Fruit fly (Drosophila melanogaster) whole organism, embryonic: ENCODE results near the gene Tbc1d22.

Source experiments
- Aef1 ChIP-seq: fragments of 200-800 bp; sonication (Bioruptor generic); IDR thresholded peaks from 3 replicates; pipeline ENCODE4 v1.3.6; 2022; ENCODE audit warnings: missing biosample characterization, missing genetic modification characterization
- Antp ChIP-seq: fragments of 200-800 bp; sonication (Bioruptor generic); optimal IDR thresholded peaks from 3 replicates; lab custom pipeline; 2016; ENCODE audit warnings: missing biosample characterization, missing genetic modification characterization
- B-H2 ChIP-seq: fragments of 200-800 bp; sonication (Bioruptor generic); optimal IDR thresholded peaks from 2 replicates; lab custom pipeline; 2018; ENCODE audit warnings: missing biosample characterization, mild to moderate bottlenecking, missing genetic modification characterization
- BEAF-32 ChIP-seq: fragments of 200-800 bp; sonication (Bioruptor generic); optimal IDR thresholded peaks from 3 replicates; lab custom pipeline; 2017; ENCODE audit warnings: missing biosample characterization, missing genetic modification characterization, mild to moderate bottlenecking, moderate library complexity, missing genetic modification reagents
- CG10267 ChIP-seq: fragments of 200-800 bp; sonication (Bioruptor generic); optimal IDR thresholded peaks from 2 replicates; lab custom pipeline; 2018; ENCODE audit warnings: missing biosample characterization, mild to moderate bottlenecking, missing genetic modification characterization, moderate library complexity
- CG13296 ChIP-seq: fragments of 200-800 bp; sonication (Bioruptor generic); optimal IDR thresholded peaks from 3 replicates; lab custom pipeline; 2018; ENCODE audit warnings: missing biosample characterization, mild to moderate bottlenecking, missing genetic modification characterization
- CG13424 ChIP-seq: fragments of 200-800 bp; sonication (Bioruptor generic); optimal IDR thresholded peaks from 2 replicates; lab custom pipeline; 2019; ENCODE audit warnings: missing biosample characterization, mild to moderate bottlenecking, missing genetic modification characterization, moderate library complexity
- CG14441 ChIP-seq: fragments of 200-800 bp; sonication (Bioruptor generic); IDR thresholded peaks from 2 replicates; pipeline ENCODE4 v1.3.6; 2022; ENCODE audit warnings: missing biosample characterization, missing genetic modification characterization
- CG14965 ChIP-seq: fragments of 200-800 bp; sonication (Bioruptor generic); optimal IDR thresholded peaks from 2 replicates; lab custom pipeline; 2016; ENCODE audit warnings: missing biosample characterization, missing genetic modification characterization, borderline replicate concordance
- CG15479 ChIP-seq: fragments of 200-800 bp; sonication (Bioruptor generic); optimal IDR thresholded peaks from 3 replicates; lab custom pipeline; 2019; ENCODE audit warnings: missing biosample characterization, mild to moderate bottlenecking, missing genetic modification characterization, moderate library complexity
- CG1603 ChIP-seq: fragments of 200-800 bp; sonication (Bioruptor generic); optimal IDR thresholded peaks from 2 replicates; lab custom pipeline; 2019; ENCODE audit warnings: missing biosample characterization, mild to moderate bottlenecking, missing genetic modification characterization, moderate library complexity
- CG17361 ChIP-seq: fragments of 200-800 bp; sonication (Bioruptor generic); IDR thresholded peaks from 3 replicates; pipeline ENCODE4 v1.3.6; 2022; ENCODE audit warnings: missing biosample characterization, missing genetic modification characterization
- CG18619 ChIP-seq: fragments of 200-800 bp; sonication (Bioruptor generic); optimal IDR thresholded peaks from 3 replicates; lab custom pipeline; 2017; ENCODE audit warnings: missing biosample characterization, mild to moderate bottlenecking, missing genetic modification characterization
- CG32532 ChIP-seq: fragments of 200-800 bp; sonication (Bioruptor generic); IDR thresholded peaks from 2 replicates; pipeline ENCODE4 v1.3.6; 2022; ENCODE audit warnings: missing biosample characterization, missing genetic modification characterization
- CG4820 ChIP-seq: fragments of 200-800 bp; sonication (Bioruptor generic); optimal IDR thresholded peaks from 3 replicates; lab custom pipeline; 2016; ENCODE audit warnings: missing biosample characterization, missing genetic modification characterization
- CG5245 ChIP-seq: fragments of 200-800 bp; sonication (Bioruptor generic); optimal IDR thresholded peaks from 3 replicates; lab custom pipeline; 2016; ENCODE audit warnings: missing biosample characterization, missing genetic modification characterization
- CG7786 ChIP-seq: fragments of 200-800 bp; sonication (Bioruptor generic); optimal IDR thresholded peaks from 2 replicates; lab custom pipeline; 2016; ENCODE audit warnings: missing biosample characterization, missing genetic modification characterization
- CG9609 ChIP-seq: fragments of 200-800 bp; sonication (Bioruptor generic); optimal IDR thresholded peaks from 3 replicates; lab custom pipeline; 2016; ENCODE audit warnings: missing biosample characterization, missing genetic modification characterization
- Chrac-16 ChIP-seq: fragments of 200-800 bp; sonication (Bioruptor generic); optimal IDR thresholded peaks from 3 replicates; lab custom pipeline; 2016; ENCODE audit warnings: missing biosample characterization, missing genetic modification characterization
- D19B ChIP-seq: fragments of 200-800 bp; sonication (Bioruptor generic); optimal IDR thresholded peaks from 2 replicates; lab custom pipeline; 2017; ENCODE audit warnings: missing biosample characterization, mild to moderate bottlenecking, missing genetic modification characterization
- Dll ChIP-seq: fragments of 200-800 bp; sonication (Bioruptor generic); IDR thresholded peaks from 4 replicates; pipeline ENCODE4 v1.3.6; 2022; ENCODE audit warnings: missing biosample characterization, missing genetic modification characterization; ENCODE audit not compliant: partially characterized antibody
- ERR ChIP-seq: fragments of 200-800 bp; sonication (Bioruptor generic); optimal IDR thresholded peaks from 2 replicates; lab custom pipeline; 2016; ENCODE audit warnings: missing biosample characterization, missing genetic modification characterization
- HHEX ChIP-seq: fragments of 200-800 bp; sonication (Bioruptor generic); optimal IDR thresholded peaks from 3 replicates; lab custom pipeline; 2017; ENCODE audit warnings: missing biosample characterization, mild to moderate bottlenecking, missing genetic modification characterization, missing genetic modification reagents
- HLHmδ ChIP-seq: fragments of 200-800 bp; sonication (Bioruptor generic); optimal IDR thresholded peaks from 2 replicates; lab custom pipeline; 2018; ENCODE audit warnings: missing biosample characterization, mild to moderate bottlenecking, missing genetic modification characterization, moderate library complexity
- Lhr ChIP-seq: fragments of 200-800 bp; sonication (Bioruptor generic); optimal IDR thresholded peaks from 3 replicates; lab custom pipeline; 2017; ENCODE audit warnings: mild to moderate bottlenecking, missing biosample characterization, missing genetic modification reagents, missing genetic modification characterization
- MTF-1 ChIP-seq: fragments of 200-800 bp; sonication (Bioruptor generic); optimal IDR thresholded peaks from 2 replicates; lab custom pipeline; 2018; ENCODE audit warnings: missing biosample characterization, mild to moderate bottlenecking, missing genetic modification characterization, borderline replicate concordance
- Mad ChIP-seq: fragments of 200-800 bp; sonication (Bioruptor generic); optimal IDR thresholded peaks from 2 replicates; lab custom pipeline; 2016; ENCODE audit warnings: missing biosample characterization, missing genetic modification characterization
- Meics ChIP-seq: fragments of 200-800 bp; sonication (Bioruptor generic); optimal IDR thresholded peaks from 2 replicates; lab custom pipeline; 2017; ENCODE audit warnings: missing biosample characterization, mild to moderate bottlenecking, missing genetic modification characterization
- Mrtf ChIP-seq: fragments of 200-800 bp; sonication (Bioruptor generic); IDR thresholded peaks from 3 replicates; pipeline ENCODE4 v1.3.6; 2022; ENCODE audit warnings: missing biosample characterization, missing genetic modification characterization
- Usf ChIP-seq: fragments of 200-800 bp; sonication (Bioruptor generic); optimal IDR thresholded peaks from 2 replicates; lab custom pipeline; 2017; ENCODE audit warnings: missing genotype, missing biosample characterization, missing genetic modification characterization
- Xbp1 ChIP-seq: fragments of 200-800 bp; sonication (Bioruptor generic); optimal IDR thresholded peaks from 3 replicates; lab custom pipeline; 2016; ENCODE audit warnings: missing biosample characterization, mild to moderate bottlenecking, missing genetic modification characterization
- ab ChIP-seq: fragments of 200-800 bp; sonication (Bioruptor generic); optimal IDR thresholded peaks from 2 replicates; lab custom pipeline; 2016; ENCODE audit warnings: missing biosample characterization, missing genetic modification characterization
- az2 ChIP-seq: fragments of 200-800 bp; sonication (Bioruptor generic); optimal IDR thresholded peaks from 3 replicates; lab custom pipeline; 2016; ENCODE audit warnings: missing biosample characterization, missing genetic modification characterization
- bigmax ChIP-seq: fragments of 200-800 bp; sonication (Bioruptor generic); optimal IDR thresholded peaks from 2 replicates; lab custom pipeline; 2018; ENCODE audit warnings: missing biosample characterization, mild to moderate bottlenecking, missing genetic modification characterization
- bowl ChIP-seq: fragments of 200-800 bp; sonication (Bioruptor generic); IDR thresholded peaks from 2 replicates; pipeline ENCODE4 v1.3.6; 2022; ENCODE audit warnings: missing biosample characterization, missing genetic modification characterization
- br ChIP-seq: fragments of >200 bp; optimal IDR thresholded peaks from 2 replicates; lab custom pipeline; 2017
- chif ChIP-seq, 2 experiments: fragments of 200-800 bp; sonication (Bioruptor generic); optimal IDR thresholded peaks; 3 replicates each; lab custom pipeline; 2016; ENCODE audit warnings: missing biosample characterization in 2 of 2, missing genetic modification characterization in 2 of 2
- corto ChIP-seq: fragments of 200-800 bp; sonication (Bioruptor generic); optimal IDR thresholded peaks from 2 replicates; lab custom pipeline; 2016; ENCODE audit warnings: missing biosample characterization, mild to moderate bottlenecking, missing genetic modification characterization, moderate library complexity
- da ChIP-seq: fragments of 200-800 bp; sonication (Bioruptor generic); optimal IDR thresholded peaks from 2 replicates; lab custom pipeline; 2016; ENCODE audit warnings: missing biosample characterization, missing genetic modification characterization
- dysf ChIP-seq: fragments of 200-800 bp; sonication (Bioruptor generic); IDR thresholded peaks from 3 replicates; pipeline ENCODE4 v1.3.6; 2022; ENCODE audit warnings: missing biosample characterization, missing genetic modification characterization
- jing ChIP-seq: fragments of 200-800 bp; sonication (Bioruptor generic); optimal IDR thresholded peaks from 2 replicates; lab custom pipeline; 2018; ENCODE audit warnings: missing biosample characterization, mild to moderate bottlenecking, missing genetic modification characterization
- kay ChIP-seq: fragments of 200-800 bp; sonication (Bioruptor generic); optimal IDR thresholded peaks from 2 replicates; lab custom pipeline; 2016; ENCODE audit warnings: missing biosample characterization, missing genetic modification characterization
- mld ChIP-seq: fragments of 200-800 bp; sonication (Bioruptor generic); IDR thresholded peaks from 3 replicates; pipeline ENCODE4 v1.3.6; 2022; ENCODE audit warnings: missing biosample characterization, missing genetic modification characterization; ENCODE audit not compliant: partially characterized antibody
- nmo ChIP-seq: fragments of 200-800 bp; sonication (Bioruptor generic); optimal IDR thresholded peaks from 2 replicates; lab custom pipeline; 2018; ENCODE audit warnings: missing biosample characterization, mild to moderate bottlenecking, missing genetic modification characterization, moderate library complexity
- psq ChIP-seq: fragments of 200-800 bp; sonication (Bioruptor generic); optimal IDR thresholded peaks from 2 replicates; lab custom pipeline; 2017; ENCODE audit warnings: missing biosample characterization, missing genetic modification characterization
- shn ChIP-seq: fragments of 200-800 bp; sonication (Bioruptor generic); optimal IDR thresholded peaks from 3 replicates; lab custom pipeline; 2016; ENCODE audit warnings: missing biosample characterization, missing genetic modification characterization
- tin ChIP-seq: fragments of 200-800 bp; sonication (Bioruptor generic); optimal IDR thresholded peaks from 3 replicates; lab custom pipeline; 2016; ENCODE audit warnings: missing biosample characterization, missing genetic modification characterization
- tio ChIP-seq: fragments of 200-800 bp; sonication (Bioruptor generic); optimal IDR thresholded peaks from 2 replicates; lab custom pipeline; 2017; ENCODE audit warnings: missing biosample characterization, missing genetic modification characterization, inconsistent platforms
- vnd ChIP-seq: fragments of 200-800 bp; sonication (Bioruptor generic); IDR thresholded peaks from 3 replicates; pipeline ENCODE4 v1.3.6; 2022; ENCODE audit warnings: missing biosample characterization, missing genetic modification characterization; ENCODE audit not compliant: partially characterized antibody
- zf30C ChIP-seq: fragments of 200-800 bp; sonication (Bioruptor generic); optimal IDR thresholded peaks from 3 replicates; lab custom pipeline; 2018; ENCODE audit warnings: missing biosample characterization, mild to moderate bottlenecking, missing genetic modification characterization

The Tbc1d22 gene

dm6 chr3R:21127352-21127985, 25.5 kb downstream of the Tbc1d22 start, which contains the start of the genes slmb and CG5793 (continued):
- TF ChIP-seq CG1603 (tag; lab: Kevin White, UChicago): peak; percentile 82
- TF ChIP-seq CG10267 (tag; lab: Kevin White, UChicago): peak; percentile 94
- peak; percentile 69 for TF ChIP-seq Dll
- peak; percentile 23; the same call in 1 of the 3 replicates for TF ChIP-seq CG17361 (GFP tag; lab: Robert Waterston, UW)
- peak; percentile 1 for TF ChIP-seq ab
- peak; percentile 73 for TF ChIP-seq kay (GFP tag; lab: Kevin White, UChicago)
- TF ChIP-seq bigmax: peak; percentile 46
- TF ChIP-seq CG13424 (tag; lab: Kevin White, UChicago): peak; percentile 30
- TF ChIP-seq chif (GFP tag; optimal IDR thresholded peaks at IDR 0.05; lab: Kevin White, UChicago): peak in 1 of 2 experiments; percentile 3
- no peak for TF ChIP-seq Aef1 (GFP tag; lab: Robert Waterston, UW)
- peak; percentile 15 for TF ChIP-seq psq (GFP tag; lab: Kevin White, UChicago)
- TF ChIP-seq Mad (GFP tag; lab: Kevin White, UChicago): peak; percentile 25
- TF ChIP-seq Lhr: peak; percentile 62
- peak; percentile 19 for TF ChIP-seq CG5245 (GFP tag; lab: Kevin White, UChicago)
- no peak for TF ChIP-seq CG13296 (GFP tag; lab: Kevin White, UChicago)
- peak; percentile 32 for TF ChIP-seq CG4820
- peak; percentile 42 for TF ChIP-seq Chrac-16 (GFP tag; lab: Kevin White, UChicago)
- TF ChIP-seq CG18619 (GFP tag; lab: Kevin White, UChicago): no peak
- no peak for TF ChIP-seq jing (GFP tag; lab: Kevin White, UChicago)
- TF ChIP-seq nmo (GFP tag; lab: Kevin White, UChicago): peak; percentile 61
- TF ChIP-seq HHEX (GFP tag; lab: Kevin White, UChicago): peak; percentile 3
- TF ChIP-seq CG14965: no peak
- peak; percentile 32; the same call in 1 of the 3 replicates for TF ChIP-seq dysf
- TF ChIP-seq CG32532 (GFP tag; lab: Robert Waterston, UW): 0 out of 2 replicates have a peak, but pooled peaks have one; percentile 47
- peak; percentile 43 for TF ChIP-seq CG9609 (GFP tag; lab: Kevin White, UChicago)
- peak; percentile 0 for TF ChIP-seq CG15479 (GFP tag; lab: Kevin White, UChicago)
- TF ChIP-seq BEAF-32 (GFP tag; lab: Kevin White, UChicago): peak; percentile 83
- no peak for TF ChIP-seq corto (GFP tag; lab: Kevin White, UChicago)
- TF ChIP-seq Mrtf (GFP tag; lab: Robert Waterston, UW): no peak
- no peak for TF ChIP-seq zf30C (GFP tag; lab: Kevin White, UChicago)
- peak; percentile 56 for TF ChIP-seq CG7786 (GFP tag; lab: Kevin White, UChicago)
- no peak for TF ChIP-seq tio (GFP tag; lab: Kevin White, UChicago)
- TF ChIP-seq mld (GFP tag; lab: Robert Waterston, UW): no peak
- TF ChIP-seq Antp: peak; percentile 60
- peak; percentile 34 for TF ChIP-seq B-H2 (GFP tag; lab: Kevin White, UChicago)
- TF ChIP-seq shn (GFP tag; lab: Kevin White, UChicago): peak; percentile 72
- TF ChIP-seq D19B (GFP tag; lab: Kevin White, UChicago): no peak
- TF ChIP-seq bowl (GFP tag; lab: Robert Waterston, UW): no peak
- TF ChIP-seq Meics (GFP tag; lab: Kevin White, UChicago): peak; percentile 20
- TF ChIP-seq ERR: peak; percentile 91
- no peak for TF ChIP-seq br (lab: Kevin White, UChicago)
- TF ChIP-seq Xbp1: peak; percentile 65
- peak; percentile 31 for TF ChIP-seq az2 (GFP tag; lab: Kevin White, UChicago)
- peak; percentile 52 for TF ChIP-seq tin (GFP tag; lab: Kevin White, UChicago)
- peak; percentile 46; the same call in 1 of the 2 replicates for TF ChIP-seq CG14441 (GFP tag; lab: Robert Waterston, UW)
- 0 out of 3 replicates have a peak, but pooled peaks have one; percentile 53 for TF ChIP-seq vnd (GFP tag; lab: Robert Waterston, UW)
- peak; percentile 39 for TF ChIP-seq MTF-1 (GFP tag; lab: Kevin White, UChicago)
- TF ChIP-seq HLHmδ (GFP tag; lab: Kevin White, UChicago): no peak
- no peak for TF ChIP-seq Usf (GFP tag; lab: Kevin White, UChicago)
- TF ChIP-seq da (GFP tag; lab: Kevin White, UChicago): no peak
